Worm (Caenorhabditis elegans) whole organism, L4 larva: Measurements from ENCODE around the gene ciao-2B.

Experiments
- D1046.2 ChIP-seq: fragments of 200-800 bp; sonication (Bioruptor generic); IDR thresholded peaks from 2 replicates; pipeline ENCODE4 v1.3.6; 2022; ENCODE audit warnings: missing genetic modification characterization, missing compliant biosample characterization
- F26F4.8 ChIP-seq: fragments of 200-800 bp; sonication (Bioruptor generic); conservative IDR thresholded peaks from 2 replicates; pipeline ENCODE4 v1.3.6; 2022; ENCODE audit warnings: missing genetic modification characterization, missing compliant biosample characterization
- F37D6.2 ChIP-seq: sonication (generic microtip); optimal IDR thresholded peaks from 2 replicates; lab custom pipeline; 2016; ENCODE audit warnings: mild to moderate bottlenecking, missing genetic modification characterization, missing compliant biosample characterization
- F44E2.7 ChIP-seq: fragments of 200-800 bp; sonication (Bioruptor generic); IDR thresholded peaks from 2 replicates; pipeline ENCODE4 v2.1.2; 2022; ENCODE audit warnings: missing genetic modification characterization, missing compliant biosample characterization
- F49E8.2 ChIP-seq: sonication (generic microtip); optimal IDR thresholded peaks from 2 replicates; lab custom pipeline; 2016; ENCODE audit warnings: missing compliant biosample characterization, mild to moderate bottlenecking, missing genetic modification characterization, borderline replicate concordance
- T20F7.1 ChIP-seq: fragments of 200-800 bp; sonication (Bioruptor generic); optimal IDR thresholded peaks from 2 replicates; lab custom pipeline; 2018; ENCODE audit warnings: mild to moderate bottlenecking, missing genetic modification characterization, missing compliant biosample characterization
- Y105C5A.15 ChIP-seq: fragments of 200-800 bp; sonication (Bioruptor generic); IDR thresholded peaks from 2 replicates; pipeline ENCODE4 v1.3.6; 2022; ENCODE audit warnings: missing genetic modification characterization, missing compliant biosample characterization
- Y75B8A.6 ChIP-seq: fragments of 200-800 bp; sonication (Bioruptor generic); IDR thresholded peaks from 2 replicates; pipeline ENCODE4 v1.3.6; 2022; ENCODE audit warnings: missing genetic modification reagents, missing genetic modification characterization, missing compliant biosample characterization
- ZK337.2 ChIP-seq: fragments of 200-800 bp; sonication (Bioruptor generic); IDR thresholded peaks from 2 replicates; pipeline ENCODE4 v1.3.6; 2022; ENCODE audit warnings: missing genetic modification reagents, missing genetic modification characterization, missing compliant biosample characterization
- ZK546.5 ChIP-seq, 2 experiments: sonication (generic microtip); optimal IDR thresholded peaks; 2 replicates each; lab custom pipeline; 2017; ENCODE audit warnings: missing biosample characterization in 2 of 2, missing genetic modification characterization in 2 of 2
- ceh-32 ChIP-seq: sonication (generic microtip); optimal IDR thresholded peaks from 2 replicates; lab custom pipeline; 2016; ENCODE audit warnings: mild to moderate bottlenecking, missing genetic modification characterization, missing compliant biosample characterization; ENCODE audit not compliant: poor library complexity
- cey-2 ChIP-seq: sonication (generic microtip); optimal IDR thresholded peaks from 3 replicates; lab custom pipeline; 2017; ENCODE audit warnings: missing genetic modification characterization, mild to moderate bottlenecking, missing compliant biosample characterization, antibody characterized with exemption, borderline replicate concordance; ENCODE audit not compliant: insufficient read depth
- daf-8 ChIP-seq: fragments of 200-800 bp; sonication (Bioruptor generic); IDR thresholded peaks from 2 replicates; pipeline ENCODE4 v1.3.6; 2022; ENCODE audit warnings: missing genetic modification characterization, missing compliant biosample characterization
- dmd-6 ChIP-seq: fragments of 200-800 bp; sonication (Bioruptor generic); IDR thresholded peaks from 2 replicates; pipeline ENCODE4 v1.3.6; 2022; ENCODE audit warnings: missing genetic modification reagents, missing genetic modification characterization, missing compliant biosample characterization
- dpl-1 ChIP-seq: fragments of 150-350 bp; optimal IDR thresholded peaks from 2 replicates; lab custom pipeline; 2014; ENCODE audit warnings: missing biosample characterization, missing genetic modification reagents, missing genetic modification characterization
- dve-1 ChIP-seq: sonication (generic microtip); optimal IDR thresholded peaks from 2 replicates; lab custom pipeline; 2017; ENCODE audit warnings: antibody characterized with exemption, mild to moderate bottlenecking, missing genetic modification characterization, missing compliant biosample characterization; ENCODE audit not compliant: insufficient read depth
- egl-27 ChIP-seq: sonication (generic microtip); optimal IDR thresholded peaks from 3 replicates; lab custom pipeline; 2017; ENCODE audit warnings: missing biosample characterization, missing genetic modification reagents, missing genetic modification characterization
- fos-1 ChIP-seq: fragments of 150-350 bp; optimal IDR thresholded peaks from 2 replicates; lab custom pipeline; 2014; ENCODE audit warnings: missing biosample characterization, missing genetic modification characterization
- hmg-1.1 ChIP-seq: fragments of 200-800 bp; sonication (Bioruptor generic); IDR thresholded peaks from 2 replicates; pipeline ENCODE4 v1.3.6; 2022; ENCODE audit warnings: missing genetic modification reagents, missing genetic modification characterization, missing compliant biosample characterization
- jun-1 ChIP-seq: fragments of 150-350 bp; optimal IDR thresholded peaks from 2 replicates; lab custom pipeline; 2014; ENCODE audit warnings: missing biosample characterization, missing genetic modification reagents, missing genetic modification characterization
- lim-7 ChIP-seq: fragments of 200-800 bp; sonication (Bioruptor generic); IDR thresholded peaks from 2 replicates; pipeline ENCODE4 v1.3.6; 2022; ENCODE audit warnings: missing genetic modification characterization, missing compliant biosample characterization
- lin-15B ChIP-seq: fragments of 150-350 bp; sonication (generic microtip); optimal IDR thresholded peaks from 3 replicates; lab custom pipeline; 2014; ENCODE audit warnings: missing biosample characterization, missing genetic modification characterization
- lin-39 ChIP-seq: fragments of 150-350 bp; optimal IDR thresholded peaks from 2 replicates; lab custom pipeline; 2014; ENCODE audit warnings: missing biosample characterization, missing genetic modification reagents, missing genetic modification characterization
- lir-3 ChIP-seq: sonication (generic microtip); optimal IDR thresholded peaks from 2 replicates; lab custom pipeline; 2016; ENCODE audit warnings: mild to moderate bottlenecking, missing genetic modification characterization, missing compliant biosample characterization
- lsy-2 ChIP-seq, 2 experiments: fragments of 150-350 bp in 1 of 2; sonication (generic microtip) in 1 of 2; optimal IDR thresholded peaks; 2 replicates each; lab custom pipeline; 2014 to 2017; ENCODE audit warnings: missing biosample characterization in 2 of 2, missing genetic modification characterization in 2 of 2
- mdl-1 ChIP-seq, 2 experiments: fragments of 150-350 bp in 1 of 2; sonication (generic microtip) in 1 of 2; optimal IDR thresholded peaks; 2 replicates each; lab custom pipeline; 2014 to 2017; ENCODE audit warnings: missing biosample characterization in 2 of 2, missing genetic modification characterization in 2 of 2
- mxl-2 ChIP-seq: fragments of 200-800 bp; sonication (Bioruptor generic); conservative IDR thresholded peaks from 2 replicates; pipeline ENCODE4 v1.3.6; 2022; ENCODE audit warnings: missing genetic modification reagents, missing genetic modification characterization, missing compliant biosample characterization
- nhr-10 ChIP-seq: fragments of 150-350 bp; optimal IDR thresholded peaks from 2 replicates; lab custom pipeline; 2014; ENCODE audit warnings: missing biosample characterization, missing genetic modification characterization
- nhr-111 ChIP-seq: fragments of 200-800 bp; sonication (Bioruptor generic); optimal IDR thresholded peaks from 2 replicates; lab custom pipeline; 2018; ENCODE audit warnings: mild to moderate bottlenecking, missing genetic modification characterization, missing compliant biosample characterization
- nhr-237 ChIP-seq: sonication (generic microtip); optimal IDR thresholded peaks from 2 replicates; lab custom pipeline; 2017; ENCODE audit warnings: missing biosample characterization, missing genetic modification characterization
- nhr-25 ChIP-seq: sonication (generic microtip); optimal IDR thresholded peaks from 2 replicates; lab custom pipeline; 2017; ENCODE audit warnings: missing genetic modification characterization, mild to moderate bottlenecking, missing compliant biosample characterization, antibody characterized with exemption, moderate library complexity, borderline replicate concordance; ENCODE audit not compliant: insufficient read depth
- nhr-42 ChIP-seq: fragments of 200-800 bp; sonication (Bioruptor generic); IDR thresholded peaks from 2 replicates; pipeline ENCODE4 v1.3.6; 2022; ENCODE audit warnings: missing genetic modification characterization, missing compliant biosample characterization
- nhr-76 ChIP-seq: fragments of 150-350 bp; optimal IDR thresholded peaks from 2 replicates; lab custom pipeline; 2014; ENCODE audit warnings: missing biosample characterization, missing genetic modification characterization
- rbr-2 ChIP-seq: sonication (generic microtip); optimal IDR thresholded peaks from 2 replicates; lab custom pipeline; 2016; ENCODE audit warnings: missing genotype, missing genetic modification characterization, missing compliant biosample characterization
- snpc-4 ChIP-seq: fragments of 150-350 bp; optimal IDR thresholded peaks from 2 replicates; lab custom pipeline; 2014; ENCODE audit warnings: missing biosample characterization, missing genetic modification characterization
- spr-3 ChIP-seq: fragments of 200-800 bp; sonication (Bioruptor generic); optimal IDR thresholded peaks from 2 replicates; lab custom pipeline; 2018; ENCODE audit warnings: mild to moderate bottlenecking, missing genetic modification characterization, missing compliant biosample characterization
- tag-97 ChIP-seq: fragments of 200-800 bp; sonication (Bioruptor generic); IDR thresholded peaks from 2 replicates; pipeline ENCODE4 v1.3.6; 2022; ENCODE audit warnings: missing genetic modification characterization, missing compliant biosample characterization
- vab-7 ChIP-seq: fragments of 200-800 bp; sonication (Bioruptor generic); IDR thresholded peaks from 2 replicates; pipeline ENCODE4 v1.3.6; 2022; ENCODE audit warnings: missing genetic modification reagents, missing genetic modification characterization, missing compliant biosample characterization
- zfp-3 ChIP-seq: fragments of 200-800 bp; sonication (Bioruptor generic); conservative IDR thresholded peaks from 2 replicates; pipeline ENCODE4 v1.3.6; 2022; ENCODE audit warnings: missing genetic modification reagents, missing genetic modification characterization, missing compliant biosample characterization

ciao-2B gene

ce11 chrIII:13465918-13466592, 26.7 kb upstream of the ciao-2B start, which contains the start of gene cdk-5 (continued):
- no peak for TF ChIP-seq snpc-4 (tag; lab: Kevin White, UChicago)
- peak; percentile 93 for TF ChIP-seq dve-1 (tag; lab: Kevin White, UChicago)
- TF ChIP-seq Y105C5A.15 (GFP tag; lab: Robert Waterston, UW) = no peak
- TF ChIP-seq vab-7 (GFP tag; lab: Robert Waterston, UW) = no peak
- no peak for TF ChIP-seq nhr-237
- peak; percentile 53 for TF ChIP-seq F37D6.2 (tag; lab: Kevin White, UChicago)
- TF ChIP-seq lin-15B = no peak
- TF ChIP-seq nhr-111 (GFP tag; lab: Kevin White, UChicago) = no peak
- TF ChIP-seq jun-1 (tag; lab: Kevin White, UChicago) = peak; percentile 39
- no peak for TF ChIP-seq nhr-42
- TF ChIP-seq nhr-10 (tag; lab: Kevin White, UChicago) = no peak
- no peak for TF ChIP-seq spr-3
- no peak for TF ChIP-seq mxl-2 (GFP tag; lab: Robert Waterston, UW)
- TF ChIP-seq lin-39 (tag; lab: Kevin White, UChicago) = no peak
- no peak for TF ChIP-seq lir-3
- TF ChIP-seq lsy-2 (tag; optimal IDR thresholded peaks at IDR 0.05; lab: Kevin White, UChicago) = peak; percentile 48 to 97
- no peak for TF ChIP-seq ZK546.5 (tag; optimal IDR thresholded peaks at IDR 0.05; lab: Kevin White, UChicago)
- TF ChIP-seq ceh-32 (tag; lab: Kevin White, UChicago) = peak; percentile 1
- TF ChIP-seq dpl-1 = peak; percentile 86
- no peak for TF ChIP-seq cey-2 (tag; lab: Kevin White, UChicago)
- TF ChIP-seq Y75B8A.6 (GFP tag; lab: Robert Waterston, UW) = no peak
- TF ChIP-seq egl-27 (tag; lab: Kevin White, UChicago) = no peak
- no peak for TF ChIP-seq F49E8.2
- peak; percentile 63; the same call in 1 of the 2 replicates for TF ChIP-seq dmd-6 (GFP tag; lab: Robert Waterston, UW)
- TF ChIP-seq nhr-76 (tag; lab: Kevin White, UChicago) = no peak
- peak; percentile 83 for TF ChIP-seq hmg-1.1 (GFP tag; lab: Robert Waterston, UW)
- TF ChIP-seq fos-1 (tag; lab: Kevin White, UChicago) = no peak
- TF ChIP-seq rbr-2 (tag; lab: Kevin White, UChicago) = peak; percentile 83
- TF ChIP-seq lim-7 (GFP tag; lab: Robert Waterston, UW) = no peak
- no peak for TF ChIP-seq T20F7.1 (GFP tag; lab: Kevin White, UChicago)
- no peak for TF ChIP-seq ZK337.2 (GFP tag; lab: Robert Waterston, UW)
- TF ChIP-seq F26F4.8 (GFP tag; lab: Robert Waterston, UW) = no peak
- TF ChIP-seq tag-97 (GFP tag; lab: Robert Waterston, UW) = no peak
- no peak; the same call in 1 of the 2 replicates for TF ChIP-seq D1046.2
- no peak for TF ChIP-seq daf-8 (GFP tag; lab: Robert Waterston, UW)
- no peak for TF ChIP-seq nhr-25 (tag; lab: Kevin White, UChicago)
- peak in 1 of 2 experiments; percentile 13 for TF ChIP-seq mdl-1 (tag; optimal IDR thresholded peaks at IDR 0.05; lab: Kevin White, UChicago)
- TF ChIP-seq F44E2.7 (GFP tag; lab: Robert Waterston, UW) = no peak
- 0 out of 2 replicates have a peak, but pooled peaks have one; percentile 58 for TF ChIP-seq zfp-3
